Worm (Caenorhabditis elegans): ENCODE measurements around the gene chts-1.

chts-1 gene

DNA sequence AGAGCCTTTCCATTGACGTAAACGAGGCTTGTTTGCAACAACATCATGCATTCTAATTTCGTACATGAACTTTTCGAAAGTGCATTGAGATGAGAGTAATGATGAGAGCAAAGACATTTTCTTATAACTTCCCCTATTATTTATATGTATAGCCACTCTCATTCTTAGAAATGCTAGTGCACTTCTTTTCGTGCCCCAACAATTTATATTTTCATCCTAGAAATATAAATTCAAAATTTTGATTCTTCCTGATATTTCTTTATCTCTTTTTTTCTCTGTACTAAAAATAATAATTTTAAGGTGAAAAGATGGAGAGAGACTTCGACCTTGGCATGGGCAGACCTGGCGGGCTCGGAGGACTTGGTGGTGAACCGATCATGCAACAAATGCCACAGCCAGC is 40.5 kb downstream of the chts-1 start, which contains the start of gene mek-1:
Gene mek-1, plus strand, starts transcription at position 301 of the 400 bp plus-strand sequence.
- TF ChIP-seq sea-1 (GFP tag; conservative IDR thresholded peaks at IDR 0.05) (no peak), hmbx-1 (tag; optimal IDR thresholded peaks at IDR 0.05) (no peak), scrt-1 (GFP tag; IDR thresholded peaks at IDR 0.05) (no peak), ceh-36 (tag; optimal IDR thresholded peaks at IDR 0.05) (no peak), tbx-37 (GFP tag; conservative IDR thresholded peaks at IDR 0.05) (no peak), tbx-11 (GFP tag; IDR thresholded peaks at IDR 0.05) (no peak), flt-1 (GFP tag; IDR thresholded peaks at IDR 0.05) (no peak)

- peak; percentile 28 for TF ChIP-seq ceh-36 (tag; optimal IDR thresholded peaks at IDR 0.05)
- 0 out of 2 replicates have a peak, but pooled peaks have one; percentile 46 for TF ChIP-seq tbx-11 (GFP tag; IDR thresholded peaks at IDR 0.05)
- TF ChIP-seq ceh-13 (GFP tag; optimal IDR thresholded peaks at IDR 0.05): no peak
- no peak for TF ChIP-seq scrt-1 (GFP tag; IDR thresholded peaks at IDR 0.05)
- TF ChIP-seq flt-1 (GFP tag; IDR thresholded peaks at IDR 0.05): no peak
- peak; percentile 61 for TF ChIP-seq ets-7 (tag; optimal IDR thresholded peaks at IDR 0.05)
- peak; percentile 39 for TF ChIP-seq hmg-4 (GFP tag; optimal IDR thresholded peaks at IDR 0.05)
- TF ChIP-seq hnd-1 (tag; optimal IDR thresholded peaks at IDR 0.05): no peak
These were observed 41.0 kb downstream of the chts-1 start for ce11 chrX:7478476-7478875.

- TF ChIP-seq pes-1 (GFP tag; IDR thresholded peaks at IDR 0.05) (no peak), F13C5.2 (tag; optimal IDR thresholded peaks at IDR 0.05) (peak; percentile 40)
These were observed 44.5 kb downstream of the chts-1 start, which contains the start of gene coh-1 for ce11 chrX:7474968-7475433. Gene coh-1, minus strand, starts transcription at chrX:7475018.

- TF ChIP-seq pes-1 (GFP tag; IDR thresholded peaks at IDR 0.05) (peak; percentile 16; the same call in 1 of the 2 replicates), tbx-11 (GFP tag; IDR thresholded peaks at IDR 0.05) (no peak), ceh-36 (tag; optimal IDR thresholded peaks at IDR 0.05) (no peak), hmg-4 (GFP tag; optimal IDR thresholded peaks at IDR 0.05) (no peak), hmbx-1 (tag; optimal IDR thresholded peaks at IDR 0.05) (no peak), scrt-1 (GFP tag; IDR thresholded peaks at IDR 0.05) (no peak)
These were observed 49.6 kb downstream of the chts-1 start for ce11 chrX:7469907-7470306.

DNA sequence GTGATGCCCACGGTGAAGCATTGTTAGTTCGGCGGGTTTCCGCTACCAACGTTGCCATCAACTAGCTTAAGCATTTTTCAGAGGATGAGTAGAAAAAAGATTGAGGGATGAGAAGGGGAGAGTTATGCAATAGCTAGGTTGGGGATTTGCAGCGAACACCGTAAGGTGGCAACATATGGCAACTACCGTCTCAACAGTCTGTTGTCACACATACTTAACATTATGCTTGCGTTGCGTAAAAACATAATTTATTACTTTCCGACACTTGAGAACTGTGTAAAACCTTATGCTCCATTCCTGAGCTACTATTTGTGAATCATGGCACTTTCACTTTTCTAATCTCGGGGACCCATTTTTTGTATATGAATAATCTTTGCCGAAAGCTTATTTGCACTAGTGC is 52.8 kb downstream of the chts-1 start:
- TF ChIP-seq scrt-1 (GFP tag; IDR thresholded peaks at IDR 0.05) (no peak), aly-1 (tag; optimal IDR thresholded peaks at IDR 0.05) (no peak), pes-1 (GFP tag; IDR thresholded peaks at IDR 0.05) (no peak), tra-4 (tag; optimal IDR thresholded peaks at IDR 0.05) (no peak), F13C5.2 (tag; optimal IDR thresholded peaks at IDR 0.05) (no peak)

ce11 chrX:7464389-7464788 is 55.1 kb downstream of the chts-1 start:
- TF ChIP-seq hmg-4 (GFP tag; optimal IDR thresholded peaks at IDR 0.05) (peak; percentile 58), tra-4 (tag; optimal IDR thresholded peaks at IDR 0.05) (no peak), sea-1 (GFP tag; conservative IDR thresholded peaks at IDR 0.05) (no peak), tbx-11 (GFP tag; IDR thresholded peaks at IDR 0.05) (no peak), ceh-36 (tag; optimal IDR thresholded peaks at IDR 0.05) (no peak), flt-1 (GFP tag; IDR thresholded peaks at IDR 0.05) (no peak), hnd-1 (tag; optimal IDR thresholded peaks at IDR 0.05) (no peak), tbx-37 (GFP tag; conservative IDR thresholded peaks at IDR 0.05) (no peak), aly-1 (tag; optimal IDR thresholded peaks at IDR 0.05) (no peak)

DNA sequence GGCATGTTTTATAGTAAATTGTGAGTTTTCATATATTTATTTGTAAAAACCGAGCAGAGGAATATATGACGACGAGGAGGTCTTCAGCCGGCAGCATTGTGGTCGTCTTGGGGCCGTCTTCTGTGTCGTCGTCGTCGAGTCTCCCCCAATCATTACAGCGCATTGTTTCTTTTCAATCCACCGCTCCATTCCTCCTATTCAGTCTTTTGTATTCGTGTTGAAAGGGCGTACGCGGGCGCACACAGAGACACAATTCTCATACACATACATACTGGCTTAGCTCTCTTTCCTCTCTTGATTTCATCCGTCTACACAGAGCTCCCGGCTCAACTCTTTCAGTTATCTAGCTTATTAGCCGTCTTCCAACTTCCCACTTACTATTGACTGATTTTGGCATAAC is 55.8 kb downstream of the chts-1 start, which contains the start of gene sox-2:
Gene sox-2, minus strand, starts transcription at position 100 of the 400 bp plus-strand sequence.
- TF ChIP-seq tra-4 (tag; optimal IDR thresholded peaks at IDR 0.05): no peak
- TF ChIP-seq hnd-1 (tag; optimal IDR thresholded peaks at IDR 0.05): no peak
- no peak for TF ChIP-seq sea-1 (GFP tag; conservative IDR thresholded peaks at IDR 0.05)

ce11 chrX:7460516-7460915 is 59.0 kb downstream of the chts-1 start:
- no peak for TF ChIP-seq sea-1 (GFP tag; conservative IDR thresholded peaks at IDR 0.05)
- peak; percentile 13 for TF ChIP-seq hmg-4 (GFP tag; optimal IDR thresholded peaks at IDR 0.05)
- TF ChIP-seq scrt-1 (GFP tag; IDR thresholded peaks at IDR 0.05): 0 out of 2 replicates have a peak, but pooled peaks have one; percentile 33
